Worm (Caenorhabditis elegans) whole organism, early embryonic: ENCODE results near the gene cdkl-1.

Experiments used
- B0310.2 ChIP-seq: sonication (generic microtip); optimal IDR thresholded peaks from 2 replicates; lab custom pipeline; 2016; ENCODE audit warnings: mild to moderate bottlenecking, missing genetic modification characterization, missing compliant biosample characterization
- F13C5.2 ChIP-seq: sonication (generic microtip); optimal IDR thresholded peaks from 2 replicates; lab custom pipeline; 2017; ENCODE audit warnings: mild to moderate bottlenecking, missing genetic modification characterization, inconsistent platforms, missing compliant biosample characterization
- aly-1 ChIP-seq: sonication (generic microtip); optimal IDR thresholded peaks from 2 replicates; lab custom pipeline; 2016; ENCODE audit warnings: missing genetic modification characterization, missing compliant biosample characterization
- ama-1 ChIP-seq: fragments of 150-350 bp; optimal IDR thresholded peaks from 2 replicates; lab custom pipeline; 2014
- ceh-13 ChIP-seq: fragments of 200-800 bp; sonication (Bioruptor generic); optimal IDR thresholded peaks from 2 replicates; lab custom pipeline; 2018; ENCODE audit warnings: mild to moderate bottlenecking, missing genetic modification characterization, missing compliant biosample characterization
- ceh-36 ChIP-seq: sonication (generic microtip); optimal IDR thresholded peaks from 2 replicates; lab custom pipeline; 2016; ENCODE audit warnings: missing genetic modification characterization, inconsistent platforms, missing compliant biosample characterization
- ets-7 ChIP-seq: sonication (generic microtip); optimal IDR thresholded peaks from 2 replicates; lab custom pipeline; 2016; ENCODE audit warnings: missing genotype, missing genetic modification characterization, missing compliant biosample characterization
- flt-1 ChIP-seq: fragments of 200-800 bp; sonication (Bioruptor generic); IDR thresholded peaks from 2 replicates; pipeline ENCODE4 v1.3.6; 2022; ENCODE audit warnings: missing genetic modification characterization, missing compliant biosample characterization
- hmbx-1 ChIP-seq: sonication (generic microtip); optimal IDR thresholded peaks from 2 replicates; lab custom pipeline; 2016; ENCODE audit warnings: mild to moderate bottlenecking, missing genetic modification characterization, missing compliant biosample characterization
- hmg-4 ChIP-seq: fragments of 200-800 bp; sonication (Bioruptor generic); optimal IDR thresholded peaks from 2 replicates; lab custom pipeline; 2018; ENCODE audit warnings: mild to moderate bottlenecking, missing genetic modification characterization, missing compliant biosample characterization
- hnd-1 ChIP-seq: sonication (generic microtip); optimal IDR thresholded peaks from 2 replicates; lab custom pipeline; 2016; ENCODE audit warnings: missing genetic modification characterization, missing compliant biosample characterization
- pes-1 ChIP-seq: fragments of 200-800 bp; sonication (Bioruptor generic); IDR thresholded peaks from 2 replicates; pipeline ENCODE4 v1.3.6; 2022; ENCODE audit warnings: missing genetic modification reagents, missing genetic modification characterization, missing compliant biosample characterization
- scrt-1 ChIP-seq: fragments of 200-800 bp; sonication (Bioruptor generic); IDR thresholded peaks from 2 replicates; pipeline ENCODE4 v1.3.6; 2022; ENCODE audit warnings: missing genetic modification characterization, missing compliant biosample characterization
- sea-1 ChIP-seq: fragments of 200-800 bp; sonication (Bioruptor generic); conservative IDR thresholded peaks from 2 replicates; pipeline ENCODE4 v1.3.6; 2022; ENCODE audit warnings: missing genetic modification characterization, missing compliant biosample characterization
- tbx-11 ChIP-seq: fragments of 200-800 bp; sonication (Bioruptor generic); IDR thresholded peaks from 2 replicates; pipeline ENCODE4 v1.3.6; 2022; ENCODE audit warnings: missing genetic modification characterization, missing compliant biosample characterization
- tbx-37 ChIP-seq: fragments of 200-800 bp; sonication (Bioruptor generic); conservative IDR thresholded peaks from 2 replicates; pipeline ENCODE4 v1.3.6; 2022; ENCODE audit warnings: missing genetic modification reagents, missing genetic modification characterization, missing compliant biosample characterization
- tra-4 ChIP-seq: sonication (generic microtip); optimal IDR thresholded peaks from 2 replicates; lab custom pipeline; 2017; ENCODE audit warnings: missing genetic modification characterization, missing compliant biosample characterization

Gene cdkl-1

DNA sequence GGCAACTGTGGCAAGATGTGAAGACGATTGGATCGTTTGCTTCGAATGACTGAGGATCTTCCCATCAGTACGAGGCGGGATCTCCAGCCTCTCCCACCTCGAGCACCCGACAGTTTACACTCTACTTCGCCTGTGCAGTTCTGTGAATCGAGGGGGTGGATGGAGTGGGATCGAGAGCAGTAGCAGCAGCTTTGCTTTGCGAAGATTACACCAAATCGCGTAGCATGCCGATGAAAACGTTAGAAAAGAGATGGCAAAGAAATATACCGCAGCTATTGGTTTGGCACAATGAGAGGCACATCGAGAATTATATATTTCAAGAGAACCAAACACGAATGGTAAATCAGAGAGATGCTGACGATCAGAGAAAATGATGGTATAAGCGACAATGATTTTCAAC is 24.3 kb upstream of the cdkl-1 start, which contains the start of gene act-3:
TSS of gene act-3 (minus strand) at position 51 of the 400 bp plus-strand sequence.
- TF ChIP-seq tra-4 (tag; lab: Kevin White, UChicago) (no peak), aly-1 (tag; lab: Kevin White, UChicago) (no peak), B0310.2 (tag; lab: Kevin White, UChicago) (no peak), hmg-4 (no peak), ama-1 (no peak), tbx-37 (no peak), sea-1 (GFP tag; lab: Robert Waterston, UW) (no peak), pes-1 (no peak), hnd-1 (tag; lab: Kevin White, UChicago) (no peak), flt-1 (no peak), ets-7 (tag; lab: Kevin White, UChicago) (no peak), ceh-13 (GFP tag; lab: Kevin White, UChicago) (no peak), ceh-36 (tag; lab: Kevin White, UChicago) (no peak), tbx-11 (no peak), scrt-1 (GFP tag; lab: Robert Waterston, UW) (no peak), hmbx-1 (tag; lab: Kevin White, UChicago) (no peak), F13C5.2 (tag; lab: Kevin White, UChicago) (no peak)

DNA sequence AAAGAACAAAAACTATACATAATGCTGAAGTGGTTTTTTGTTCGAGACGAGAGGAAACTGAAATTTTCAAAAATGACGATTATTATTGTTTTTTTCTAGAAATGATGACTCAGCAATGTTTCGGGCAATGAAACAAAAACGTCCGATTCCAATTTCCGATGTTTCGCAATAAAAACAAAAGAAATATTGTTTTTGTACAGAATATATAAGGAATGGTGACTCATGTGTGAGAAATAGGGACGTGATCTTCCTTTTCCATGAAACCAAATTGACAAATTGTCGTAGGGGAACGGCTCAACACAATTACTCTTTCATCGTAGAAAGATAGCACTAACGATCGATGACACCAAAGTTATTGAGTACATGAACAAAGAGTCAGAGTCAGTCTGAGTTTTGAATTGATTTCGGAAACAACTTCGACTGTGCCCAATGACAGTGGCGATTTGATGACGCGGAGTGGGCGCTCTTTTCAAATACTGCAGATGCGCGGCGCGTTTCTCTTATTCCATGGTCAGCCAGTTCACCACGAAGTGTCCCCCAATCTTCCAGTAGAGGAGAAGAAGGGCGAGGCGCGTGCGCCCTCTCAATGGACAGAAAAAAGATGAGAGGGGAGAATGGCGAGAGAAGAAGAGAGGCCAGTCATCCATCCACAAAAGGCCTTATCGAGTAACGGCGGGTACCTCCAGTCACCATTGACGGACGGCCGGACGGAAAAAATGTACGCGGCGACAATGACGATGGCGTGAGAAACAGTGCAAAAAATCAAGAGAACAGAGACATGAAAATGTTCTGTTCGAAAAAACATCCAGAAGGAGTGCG is 23.3 kb upstream of the cdkl-1 start:
- TF ChIP-seq aly-1 (tag; lab: Kevin White, UChicago): peak; percentile 28
- peak; percentile 42 for TF ChIP-seq hmg-4
- peak; percentile 34; the same call in 1 of the 2 replicates for TF ChIP-seq pes-1
- TF ChIP-seq sea-1 (GFP tag; lab: Robert Waterston, UW): no peak

DNA sequence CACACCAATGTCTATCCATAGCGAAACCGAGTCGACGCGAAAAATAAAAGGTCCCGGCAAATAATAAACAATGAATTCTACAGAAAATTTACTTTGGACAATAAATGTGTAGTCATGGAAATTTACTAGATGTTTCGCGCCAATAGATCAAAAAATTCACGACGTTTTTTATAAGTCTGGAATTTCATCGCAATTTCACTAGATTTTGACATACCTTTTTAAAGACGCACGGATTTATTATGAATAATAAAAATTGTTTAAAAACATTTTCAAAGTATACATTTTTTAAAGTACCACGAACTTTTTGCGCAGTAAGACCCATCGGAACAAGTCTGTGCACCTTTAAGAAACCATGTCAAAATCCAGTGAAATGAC is 22.7 kb upstream of the cdkl-1 start:
- no peak for TF ChIP-seq hmbx-1 (tag; lab: Kevin White, UChicago)
- no peak for TF ChIP-seq ceh-36 (tag; lab: Kevin White, UChicago)
- TF ChIP-seq ceh-13 (GFP tag; lab: Kevin White, UChicago): no peak
- no peak for TF ChIP-seq hmg-4
- no peak for TF ChIP-seq sea-1 (GFP tag; lab: Robert Waterston, UW)
- no peak for TF ChIP-seq tbx-37
- TF ChIP-seq hnd-1 (tag; lab: Kevin White, UChicago): no peak
- TF ChIP-seq pes-1: no peak

DNA sequence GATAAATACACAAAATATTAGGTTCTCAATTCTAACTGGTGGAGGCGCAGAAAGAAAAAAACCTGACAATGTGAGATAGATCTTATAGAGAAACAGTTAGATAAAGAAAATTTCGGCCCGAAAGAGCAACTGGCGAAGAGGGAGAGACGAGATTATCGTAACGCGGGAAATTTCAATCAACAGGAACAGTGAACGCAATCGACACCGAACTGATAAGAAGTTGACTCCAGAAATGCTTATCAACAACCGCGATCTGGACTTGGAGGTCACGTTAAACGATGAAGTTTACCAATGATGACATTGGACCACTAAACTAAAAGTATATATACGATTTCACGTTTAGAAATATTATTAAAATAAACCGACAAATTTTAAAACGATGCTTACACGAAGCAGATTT is 22.3 kb upstream of the cdkl-1 start:
- TF ChIP-seq flt-1: no peak

DNA sequence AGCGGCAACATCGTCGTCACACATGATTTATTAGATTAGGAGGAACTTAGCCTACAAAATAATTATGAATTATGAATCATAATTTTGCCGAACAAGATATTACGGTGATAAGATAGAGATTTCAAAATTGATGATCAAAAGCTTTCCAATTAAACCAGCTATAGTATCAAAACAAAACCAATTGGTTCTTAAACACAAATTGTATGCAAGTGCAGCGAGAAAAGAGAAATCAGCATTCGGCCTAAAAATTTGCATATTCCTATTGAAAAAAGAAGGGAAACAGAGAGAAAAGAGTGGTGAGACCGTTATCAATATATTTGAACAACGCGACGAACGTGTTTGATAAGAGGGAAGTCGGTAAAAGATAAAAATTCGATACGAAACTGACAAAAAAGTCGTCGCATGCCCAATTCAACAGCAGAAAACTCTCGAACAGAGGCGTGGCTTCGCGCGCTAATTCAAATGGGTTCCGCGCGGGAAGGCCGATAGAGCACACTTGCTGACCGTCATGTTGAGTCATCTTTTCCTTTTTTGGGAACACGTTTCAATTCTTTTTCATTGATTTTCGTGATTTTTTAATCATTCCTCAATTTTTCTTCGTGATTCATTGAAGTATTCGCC is 20.5 kb upstream of the cdkl-1 start, which contains the start of gene act-2:
TSS of gene act-2 (minus strand) at position 51 of the 621 bp plus-strand sequence.
- TF ChIP-seq tbx-11: no peak
- peak; percentile 38 for TF ChIP-seq B0310.2 (tag; lab: Kevin White, UChicago)

DNA sequence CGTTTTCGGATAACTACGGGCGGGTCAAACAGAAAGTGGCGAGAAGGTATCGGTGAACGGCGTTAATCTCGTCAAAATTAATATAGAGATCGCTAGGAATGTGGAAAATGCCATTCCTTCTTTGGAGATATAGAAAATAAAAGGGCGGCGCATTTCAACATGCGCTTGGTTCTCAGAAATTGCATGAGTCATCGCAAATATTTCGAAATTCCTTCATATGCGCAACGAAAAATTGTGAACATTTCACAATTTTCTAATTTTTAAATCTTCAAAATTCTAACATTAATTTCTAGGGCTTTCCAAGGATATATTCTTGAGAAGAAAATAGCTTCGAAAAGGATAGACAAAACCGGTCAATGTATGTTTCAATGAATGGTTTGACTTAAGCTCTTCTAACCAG is 19.8 kb upstream of the cdkl-1 start:
- TF ChIP-seq tra-4 (tag; lab: Kevin White, UChicago) (no peak), aly-1 (tag; lab: Kevin White, UChicago) (no peak), hmg-4 (no peak), ets-7 (tag; lab: Kevin White, UChicago) (no peak), hnd-1 (tag; lab: Kevin White, UChicago) (no peak), tbx-37 (no peak), sea-1 (GFP tag; lab: Robert Waterston, UW) (no peak), pes-1 (no peak), scrt-1 (GFP tag; lab: Robert Waterston, UW) (no peak), ceh-13 (GFP tag; lab: Kevin White, UChicago) (no peak), flt-1 (no peak)

DNA sequence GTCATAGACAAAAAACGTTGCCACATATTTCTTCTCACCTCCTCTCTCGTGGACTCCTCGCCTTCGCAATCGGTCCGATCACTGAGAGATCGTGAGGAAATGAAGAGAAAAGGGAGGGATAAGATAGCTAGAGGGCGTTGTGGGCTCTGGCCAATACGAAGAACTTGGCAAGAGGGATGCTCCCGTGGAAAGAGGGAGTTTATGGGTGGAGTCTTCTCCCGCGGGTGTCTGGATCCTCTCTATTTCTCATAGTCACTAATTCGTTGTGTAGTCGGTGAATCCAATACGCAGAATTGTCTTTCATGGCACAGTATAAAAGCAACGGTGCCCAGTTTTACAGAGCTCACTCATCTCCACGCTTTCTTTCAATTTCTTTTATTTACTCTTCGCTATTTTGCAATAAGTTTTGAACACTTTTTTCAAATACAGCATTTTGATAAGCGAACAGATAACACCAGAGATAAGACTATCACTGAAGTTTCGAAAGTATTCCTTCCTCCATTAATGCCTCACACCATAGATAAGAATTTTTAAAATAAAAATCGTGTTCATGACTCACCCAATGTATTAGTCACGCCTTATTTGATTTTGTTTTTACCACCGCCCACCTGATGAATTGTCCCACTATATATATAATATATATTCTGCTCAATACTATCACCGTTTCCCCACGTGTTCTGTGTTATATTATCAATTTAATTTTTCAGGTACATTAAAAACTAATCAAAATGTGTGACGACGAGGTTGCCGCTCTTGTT is 18.2 kb upstream of the cdkl-1 start, which contains the start of gene act-1:
TSS of gene act-1 (plus strand) at position 708 of the 758 bp plus-strand sequence.
- TF ChIP-seq ets-7 (tag; lab: Kevin White, UChicago) (no peak), F13C5.2 (tag; lab: Kevin White, UChicago) (peak; percentile 26), ama-1 (no peak), B0310.2 (tag; lab: Kevin White, UChicago) (no peak), hmg-4 (peak; percentile 73), ceh-13 (GFP tag; lab: Kevin White, UChicago) (no peak), hmbx-1 (tag; lab: Kevin White, UChicago) (no peak), tbx-37 (no peak), sea-1 (GFP tag; lab: Robert Waterston, UW) (no peak), pes-1 (peak; percentile 10; the same call in 1 of the 2 replicates), hnd-1 (tag; lab: Kevin White, UChicago) (no peak), tbx-11 (no peak), tra-4 (tag; lab: Kevin White, UChicago) (no peak), aly-1 (tag; lab: Kevin White, UChicago) (no peak), ceh-36 (tag; lab: Kevin White, UChicago) (no peak), flt-1 (0 out of 2 replicates have a peak, but pooled peaks have one; percentile 37), scrt-1 (GFP tag; lab: Robert Waterston, UW) (no peak)
